Worm (Caenorhabditis elegans) whole organism, L1 larva: ENCODE results near the gene gcy-5.
"Not testable (repeated sequence)": the region's sequence is repeated elsewhere in the genome, so short reads cannot be mapped to it uniquely, and the experiment has no call there.

Source experiments
- C04F5.9 ChIP-seq: sonication (generic microtip); optimal IDR thresholded peaks from 2 replicates; lab custom pipeline; 2016; ENCODE audit warnings: missing genetic modification characterization, missing compliant biosample characterization
- C16A3.4 ChIP-seq: fragments of 150-350 bp; optimal IDR thresholded peaks from 2 replicates; lab custom pipeline; 2014; ENCODE audit warnings: missing biosample characterization, missing genetic modification characterization
- F16B12.6 ChIP-seq: fragments of 150-350 bp; optimal IDR thresholded peaks from 2 replicates; lab custom pipeline; 2014; ENCODE audit warnings: missing biosample characterization, missing genetic modification characterization
- Y116A8C.19 ChIP-seq: sonication (generic microtip); optimal IDR thresholded peaks from 2 replicates; lab custom pipeline; 2016; ENCODE audit warnings: missing compliant biosample characterization, missing genetic modification characterization, borderline replicate concordance
- ama-1 ChIP-seq: fragments of 150-350 bp; optimal IDR thresholded peaks from 2 replicates; lab custom pipeline; 2014
- ceh-63 ChIP-seq: fragments of 200-800 bp; sonication (Bioruptor generic); optimal IDR thresholded peaks from 2 replicates; lab custom pipeline; 2018; ENCODE audit warnings: mild to moderate bottlenecking, missing genetic modification characterization, missing compliant biosample characterization
- ceh-8 ChIP-seq: fragments of 200-800 bp; sonication (Bioruptor generic); optimal IDR thresholded peaks from 2 replicates; lab custom pipeline; 2018; ENCODE audit warnings: mild to moderate bottlenecking, missing genetic modification characterization, moderate library complexity, missing compliant biosample characterization
- ceh-82 ChIP-seq, 3 experiments: fragments of 150-350 bp in 1 of 3; sonication (generic microtip) in 2 of 3; optimal IDR thresholded peaks; 2 replicates each; lab custom pipeline; 2014 to 2017; ENCODE audit warnings: missing biosample characterization in 3 of 3, missing genetic modification characterization in 3 of 3
- dsc-1 ChIP-seq: sonication (generic microtip); optimal IDR thresholded peaks from 2 replicates; lab custom pipeline; 2016; ENCODE audit warnings: mild to moderate bottlenecking, missing genetic modification characterization, missing compliant biosample characterization
- efl-1 ChIP-seq, 4 experiments: fragments of 150-350 bp; optimal IDR thresholded peaks in 3 of 4; peaks in 1 of 4; 1 replicate in 1 of 4; 2 replicates in 3 of 4; lab custom pipeline; 2014; ENCODE audit warnings: missing biosample characterization in 2 of 4, missing genetic modification characterization in 2 of 4, missing genetic modification reagents in 2 of 4
- efl-3 ChIP-seq: fragments of 200-800 bp; sonication (Bioruptor generic); optimal IDR thresholded peaks from 2 replicates; lab custom pipeline; 2018; ENCODE audit warnings: mild to moderate bottlenecking, missing genetic modification characterization, missing compliant biosample characterization
- egl-27 ChIP-seq, 2 experiments: fragments of 150-350 bp in 1 of 2; sonication (generic microtip); optimal IDR thresholded peaks; 3 replicates each; lab custom pipeline; 2017 to 2018; ENCODE audit warnings: missing biosample characterization in 2 of 2, missing genetic modification characterization in 2 of 2, missing genetic modification reagents in 2 of 2
- elt-2 ChIP-seq: sonication (generic microtip); optimal IDR thresholded peaks from 2 replicates; lab custom pipeline; 2016; ENCODE audit warnings: missing genetic modification characterization, mild to moderate bottlenecking, inconsistent platforms, missing compliant biosample characterization, missing genetic modification reagents
- ets-5 ChIP-seq: fragments of 200-800 bp; sonication (Bioruptor generic); IDR thresholded peaks from 2 replicates; pipeline ENCODE4 v1.3.6; 2022; ENCODE audit warnings: missing genetic modification characterization, missing compliant biosample characterization
- fkh-10 ChIP-seq: sonication (generic microtip); optimal IDR thresholded peaks from 2 replicates; lab custom pipeline; 2017; ENCODE audit warnings: missing biosample characterization, missing genetic modification reagents, missing genetic modification characterization
- fkh-4 ChIP-seq: sonication (generic microtip); optimal IDR thresholded peaks from 2 replicates; lab custom pipeline; 2016; ENCODE audit warnings: missing compliant biosample characterization, missing genetic modification characterization, borderline replicate concordance
- fkh-8 ChIP-seq: sonication (generic microtip); optimal IDR thresholded peaks from 2 replicates; lab custom pipeline; 2016; ENCODE audit warnings: mild to moderate bottlenecking, missing genetic modification characterization, missing compliant biosample characterization
- grh-1 ChIP-seq: fragments of 200-800 bp; sonication (Bioruptor generic); IDR thresholded peaks from 2 replicates; pipeline ENCODE4 v1.3.6; 2022; ENCODE audit warnings: missing genetic modification reagents, missing genetic modification characterization, missing compliant biosample characterization
- hlh-4 ChIP-seq: sonication (generic microtip); optimal IDR thresholded peaks from 2 replicates; lab custom pipeline; 2016; ENCODE audit warnings: mild to moderate bottlenecking, missing genetic modification characterization, missing compliant biosample characterization
- hpl-2 ChIP-seq: fragments of 150-350 bp; optimal IDR thresholded peaks from 2 replicates; lab custom pipeline; 2014; ENCODE audit warnings: missing biosample characterization, missing genetic modification reagents, missing genetic modification characterization
- irx-1 ChIP-seq: sonication (generic microtip); optimal IDR thresholded peaks from 2 replicates; lab custom pipeline; 2016; ENCODE audit warnings: missing genetic modification characterization, missing compliant biosample characterization
- lin-13 ChIP-seq: fragments of 150-350 bp; optimal IDR thresholded peaks from 2 replicates; lab custom pipeline; 2014; ENCODE audit warnings: missing biosample characterization, missing genetic modification reagents, missing genetic modification characterization
- lin-14 ChIP-seq: fragments of 200-800 bp; sonication (Bioruptor generic); optimal IDR thresholded peaks from 2 replicates; lab custom pipeline; 2018; ENCODE audit warnings: mild to moderate bottlenecking, missing genetic modification characterization, moderate library complexity, missing compliant biosample characterization
- lin-35 ChIP-seq, 2 experiments: fragments of 150-350 bp; optimal IDR thresholded peaks; 2 replicates each; lab custom pipeline; 2014; ENCODE audit warnings: missing biosample characterization in 2 of 2, missing genetic modification characterization in 2 of 2, missing genetic modification reagents in 2 of 2
- lin-39 ChIP-seq: fragments of 150-350 bp; optimal IDR thresholded peaks from 2 replicates; lab custom pipeline; 2014; ENCODE audit warnings: missing biosample characterization, missing genetic modification reagents, missing genetic modification characterization
- lir-3 ChIP-seq: sonication (generic microtip); optimal IDR thresholded peaks from 2 replicates; lab custom pipeline; 2016; ENCODE audit warnings: mild to moderate bottlenecking, missing genetic modification characterization, moderate library complexity, missing compliant biosample characterization; ENCODE audit not compliant: poor library complexity
- mab-9 ChIP-seq: fragments of 200-800 bp; sonication (Bioruptor generic); IDR thresholded peaks from 2 replicates; pipeline ENCODE4 v1.3.6; 2022; ENCODE audit warnings: missing genetic modification reagents, missing genetic modification characterization, missing compliant biosample characterization
- mef-2 ChIP-seq: fragments of 150-350 bp; optimal IDR thresholded peaks from 2 replicates; lab custom pipeline; 2014; ENCODE audit warnings: missing biosample characterization, missing genetic modification characterization
- nhr-19 ChIP-seq: fragments of 200-800 bp; sonication (Bioruptor generic); conservative IDR thresholded peaks from 2 replicates; pipeline ENCODE4 v1.3.6; 2022; ENCODE audit warnings: missing genetic modification characterization, missing compliant biosample characterization
- nhr-237 ChIP-seq: fragments of 150-350 bp; optimal IDR thresholded peaks from 2 replicates; lab custom pipeline; 2014; ENCODE audit warnings: missing biosample characterization, missing genetic modification characterization
- nhr-28 ChIP-seq: fragments of 150-350 bp; optimal IDR thresholded peaks from 2 replicates; lab custom pipeline; 2014; ENCODE audit warnings: missing biosample characterization, missing genetic modification characterization
- nhr-47 ChIP-seq: sonication (generic microtip); optimal IDR thresholded peaks from 2 replicates; lab custom pipeline; 2016; ENCODE audit warnings: mild to moderate bottlenecking, missing genetic modification characterization, moderate library complexity, missing compliant biosample characterization
- nhr-76 ChIP-seq: sonication (generic microtip); optimal IDR thresholded peaks from 2 replicates; lab custom pipeline; 2017; ENCODE audit warnings: missing biosample characterization, missing genetic modification characterization
- nhr-77 ChIP-seq: fragments of 150-350 bp; optimal IDR thresholded peaks from 2 replicates; lab custom pipeline; 2014; ENCODE audit warnings: missing biosample characterization, missing genetic modification characterization
- nhr-85 ChIP-seq: sonication (generic microtip); peaks from one replicate; lab custom pipeline; 2016; ENCODE audit warnings: missing genetic modification characterization, inconsistent platforms, missing compliant biosample characterization
- nhr-90 ChIP-seq: sonication (generic microtip); optimal IDR thresholded peaks from 2 replicates; lab custom pipeline; 2016; ENCODE audit warnings: mild to moderate bottlenecking, missing genetic modification characterization, missing compliant biosample characterization; ENCODE audit not compliant: poor library complexity
- pag-3 ChIP-seq: sonication (generic microtip); optimal IDR thresholded peaks from 2 replicates; lab custom pipeline; 2017; ENCODE audit warnings: missing genetic modification characterization, mild to moderate bottlenecking, missing compliant biosample characterization, antibody characterized with exemption, borderline replicate concordance; ENCODE audit not compliant: insufficient read depth
- pax-3 ChIP-seq: fragments of 200-800 bp; sonication (Bioruptor generic); optimal IDR thresholded peaks from 2 replicates; lab custom pipeline; 2018; ENCODE audit warnings: mild to moderate bottlenecking, missing genetic modification characterization, moderate library complexity, missing compliant biosample characterization
- pqm-1 ChIP-seq: sonication (generic microtip); optimal IDR thresholded peaks from 3 replicates; lab custom pipeline; 2017; ENCODE audit warnings: missing biosample characterization, missing genetic modification characterization
- skn-1 ChIP-seq: fragments of 150-350 bp; optimal IDR thresholded peaks from 2 replicates; lab custom pipeline; 2014; ENCODE audit warnings: missing biosample characterization, missing genetic modification characterization
- snu-23 ChIP-seq: sonication (generic microtip); optimal IDR thresholded peaks from 2 replicates; lab custom pipeline; 2016; ENCODE audit warnings: missing genetic modification characterization, missing compliant biosample characterization
- sox-4 ChIP-seq: sonication (generic microtip); optimal IDR thresholded peaks from 2 replicates; lab custom pipeline; 2016; ENCODE audit warnings: missing genetic modification characterization, missing compliant biosample characterization
- sup-37 ChIP-seq: fragments of 200-800 bp; sonication (Bioruptor generic); optimal IDR thresholded peaks from 2 replicates; lab custom pipeline; 2018; ENCODE audit warnings: mild to moderate bottlenecking, missing genetic modification characterization, missing compliant biosample characterization
- tbx-2 ChIP-seq: sonication (generic microtip); optimal IDR thresholded peaks from 2 replicates; lab custom pipeline; 2016; ENCODE audit warnings: missing genetic modification characterization, missing compliant biosample characterization
- unc-30 ChIP-seq: sonication (generic microtip); optimal IDR thresholded peaks from 2 replicates; lab custom pipeline; 2017; ENCODE audit warnings: missing biosample characterization, missing genetic modification characterization
- unc-62 ChIP-seq: fragments of 150-350 bp; optimal IDR thresholded peaks from 2 replicates; lab custom pipeline; 2014; ENCODE audit warnings: missing biosample characterization, missing genetic modification reagents, missing genetic modification characterization
- unc-98 ChIP-seq: fragments of 200-800 bp; sonication (Bioruptor generic); IDR thresholded peaks from 2 replicates; pipeline ENCODE4 v1.3.6; 2022; ENCODE audit warnings: missing genetic modification characterization, missing compliant biosample characterization
- zag-1 ChIP-seq: fragments of 150-350 bp; optimal IDR thresholded peaks from 2 replicates; lab custom pipeline; 2014; ENCODE audit warnings: missing biosample characterization, missing genetic modification characterization
- zip-4 ChIP-seq: fragments of 200-800 bp; sonication (Bioruptor generic); optimal IDR thresholded peaks from 2 replicates; lab custom pipeline; 2018; ENCODE audit warnings: mild to moderate bottlenecking, missing genetic modification characterization, moderate library complexity, missing compliant biosample characterization
- ztf-11 ChIP-seq, 2 experiments: sonication (generic microtip); optimal IDR thresholded peaks; 2 replicates each; lab custom pipeline; 2016 to 2017; ENCODE audit warnings: missing genetic modification characterization in 2 of 2, missing biosample characterization in 1 of 2, missing compliant biosample characterization in 1 of 2

Gene gcy-5

ce11 chrII:10302141-10302574, 13.9 kb downstream of the gcy-5 start:
- TF ChIP-seq nhr-85 (tag; lab: Kevin White, UChicago) (peak; percentile 1), efl-1 (GFP tag; optimal IDR thresholded peaks at IDR 0.05 in 1 of 2; lab: Kevin White, UChicago) (peak in 1 of 2 experiments; percentile 8)
- TF ChIP-seq efl-1 (optimal IDR thresholded peaks at IDR 0.05; lab: Kevin White, UChicago) = not testable (repeated sequence)
- TF ChIP-seq, all 84 proteins: peak for 2; not testable (repeated sequence) for 82

ce11 chrII:10300954-10301353, 15.1 kb downstream of the gcy-5 start, which contains the start of gene mdt-22:
TSS of gene mdt-22 (plus strand) at chrII:10301216.
- TF ChIP-seq pag-3 (tag; lab: Kevin White, UChicago) (no peak), nhr-90 (tag; lab: Kevin White, UChicago) (peak; percentile 69), pqm-1 (tag; lab: Kevin White, UChicago) (no peak), ztf-11 (tag; optimal IDR thresholded peaks at IDR 0.05; lab: Kevin White, UChicago) (peak in 1 of 2 experiments; percentile 71), hlh-4 (tag; lab: Kevin White, UChicago) (no peak), nhr-237 (no peak), unc-98 (peak; percentile 43; the same call in 1 of the 2 replicates), fkh-10 (GFP tag; lab: Kevin White, UChicago) (peak; percentile 63), elt-2 (no peak), grh-1 (GFP tag; lab: Robert Waterston, UW) (peak; percentile 41; the same call in 1 of the 2 replicates), ets-5 (GFP tag; lab: Robert Waterston, UW) (no peak), sup-37 (no peak), Y116A8C.19 (no peak), C16A3.4 (tag; lab: Kevin White, UChicago) (peak; percentile 83), zip-4 (peak; percentile 39), mef-2 (tag; lab: Kevin White, UChicago) (peak; percentile 25), lin-39 (tag; lab: Kevin White, UChicago) (peak; percentile 45), nhr-28 (tag; lab: Kevin White, UChicago) (no peak), unc-30 (tag; lab: Kevin White, UChicago) (no peak), fkh-4 (tag; lab: Kevin White, UChicago) (no peak), efl-3 (peak; percentile 21), lir-3 (peak; percentile 73), tbx-2 (tag; lab: Kevin White, UChicago) (peak; percentile 80), mab-9 (GFP tag; lab: Robert Waterston, UW) (peak; percentile 72), sox-4 (tag; lab: Kevin White, UChicago) (peak; percentile 55), nhr-77 (tag; lab: Kevin White, UChicago) (peak; percentile 68), nhr-47 (peak; percentile 87), nhr-76 (no peak), ama-1 (peak; percentile 27), lin-13 (GFP tag; lab: Kevin White, UChicago) (peak; percentile 80), pax-3 (tag; lab: Kevin White, UChicago) (peak; percentile 74), lin-35 (GFP tag; optimal IDR thresholded peaks at IDR 0.05; lab: Kevin White, UChicago) (peak; percentile 96 to 98), skn-1 (peak; percentile 72), ceh-82 (tag; optimal IDR thresholded peaks at IDR 0.05; lab: Kevin White, UChicago) (peak; percentile 79 to 88 (median 87)), zag-1 (tag; lab: Kevin White, UChicago) (no peak), unc-62 (GFP tag; lab: Kevin White, UChicago) (no peak), ceh-8 (GFP tag; lab: Kevin White, UChicago) (peak; percentile 35), C04F5.9 (peak; percentile 52), snu-23 (GFP tag; lab: Kevin White, UChicago) (peak; percentile 84), F16B12.6 (peak; percentile 99), nhr-19 (GFP tag; lab: Robert Waterston, UW) (peak; percentile 81), lin-14 (peak; percentile 71), hpl-2 (GFP tag; lab: Kevin White, UChicago) (no peak), egl-27 (tag; optimal IDR thresholded peaks at IDR 0.05; lab: Kevin White, UChicago) (no peak), fkh-8 (tag; lab: Kevin White, UChicago) (peak; percentile 73), irx-1 (peak; percentile 60), ceh-63 (GFP tag; lab: Kevin White, UChicago) (no peak), dsc-1 (tag; lab: Kevin White, UChicago) (peak; percentile 65)
